Fruit fly (Drosophila melanogaster) whole organism, prepupa: ENCODE measurements around the gene CSN8.

Experiments used
- Blimp-1 ChIP-seq: fragments of 200-800 bp; sonication (Bioruptor generic); optimal IDR thresholded peaks from 3 replicates; lab custom pipeline; 2017; ENCODE audit warnings: missing biosample characterization, missing genetic modification characterization, mild to moderate bottlenecking, moderate library complexity, missing genetic modification reagents
- CG10669 ChIP-seq: fragments of 200-800 bp; sonication (Bioruptor generic); optimal IDR thresholded peaks from 3 replicates; lab custom pipeline; 2018; ENCODE audit warnings: missing biosample characterization, mild to moderate bottlenecking, missing genetic modification characterization, moderate library complexity
- CG11294 ChIP-seq: fragments of 200-800 bp; sonication (Bioruptor generic); IDR thresholded peaks from 2 replicates; pipeline ENCODE4 v1.3.6; 2022; ENCODE audit warnings: missing biosample characterization, missing genetic modification characterization
- CG11902 ChIP-seq: fragments of 200-800 bp; sonication (Bioruptor generic); optimal IDR thresholded peaks from 3 replicates; lab custom pipeline; 2016; ENCODE audit warnings: missing biosample characterization, missing genetic modification characterization
- CG15336 ChIP-seq: fragments of 200-800 bp; sonication (Bioruptor generic); IDR thresholded peaks from 2 replicates; pipeline ENCODE4 v1.3.6; 2022; ENCODE audit warnings: missing biosample characterization, missing genetic modification characterization
- CG1621 ChIP-seq: fragments of 200-800 bp; sonication (Bioruptor generic); optimal IDR thresholded peaks from 3 replicates; lab custom pipeline; 2018; ENCODE audit warnings: missing biosample characterization, mild to moderate bottlenecking, missing genetic modification characterization
- CG16779 ChIP-seq: fragments of 200-800 bp; sonication (Bioruptor generic); optimal IDR thresholded peaks from 3 replicates; lab custom pipeline; 2017; ENCODE audit warnings: missing biosample characterization, mild to moderate bottlenecking, missing genetic modification characterization
- CG3032 ChIP-seq: fragments of 200-800 bp; optimal IDR thresholded peaks from 2 replicates; lab custom pipeline; 2019; ENCODE audit warnings: missing biosample characterization, mild to moderate bottlenecking, missing genetic modification characterization, moderate library complexity
- CG31627 ChIP-seq: fragments of 200-800 bp; sonication (Bioruptor generic); optimal IDR thresholded peaks from 3 replicates; lab custom pipeline; 2016; ENCODE audit warnings: missing biosample characterization, missing genetic modification characterization
- CG32006 ChIP-seq: fragments of 200-800 bp; sonication (Bioruptor generic); optimal IDR thresholded peaks from 3 replicates; lab custom pipeline; 2017; ENCODE audit warnings: missing biosample characterization, mild to moderate bottlenecking, missing genetic modification characterization
- CG34406 ChIP-seq: fragments of 200-800 bp; sonication (Bioruptor generic); optimal IDR thresholded peaks from 3 replicates; lab custom pipeline; 2016; ENCODE audit warnings: missing biosample characterization, missing genetic modification characterization
- CG3919 ChIP-seq: fragments of 200-800 bp; sonication (Bioruptor generic); optimal IDR thresholded peaks from 3 replicates; lab custom pipeline; 2016; ENCODE audit warnings: missing biosample characterization, missing genetic modification characterization
- CG4318 ChIP-seq: fragments of 200-800 bp; sonication (Bioruptor generic); optimal IDR thresholded peaks from 3 replicates; lab custom pipeline; 2017; ENCODE audit warnings: missing biosample characterization, mild to moderate bottlenecking, missing genetic modification characterization
- CG6163 ChIP-seq: fragments of 200-800 bp; sonication (Bioruptor generic); IDR thresholded peaks from 3 replicates; pipeline ENCODE4 v1.3.6; 2022; ENCODE audit warnings: missing biosample characterization, missing genetic modification characterization
- CG6276 ChIP-seq: fragments of 200-800 bp; sonication (Bioruptor generic); optimal IDR thresholded peaks from 2 replicates; lab custom pipeline; 2017; ENCODE audit warnings: missing biosample characterization, mild to moderate bottlenecking, missing genetic modification characterization
- CG6808 ChIP-seq: fragments of 200-800 bp; sonication (Bioruptor generic); optimal IDR thresholded peaks from 3 replicates; lab custom pipeline; 2017; ENCODE audit warnings: missing biosample characterization, missing genetic modification characterization, mild to moderate bottlenecking, moderate library complexity, missing genetic modification reagents
- CG6854 ChIP-seq: fragments of 200-800 bp; sonication (Bioruptor generic); optimal IDR thresholded peaks from 2 replicates; lab custom pipeline; 2017; ENCODE audit warnings: missing biosample characterization, mild to moderate bottlenecking, missing genetic modification characterization
- CG7368 ChIP-seq: fragments of 200-800 bp; sonication (Bioruptor generic); optimal IDR thresholded peaks from 3 replicates; lab custom pipeline; 2016; ENCODE audit warnings: missing biosample characterization, missing genetic modification characterization
- CG8119 ChIP-seq: fragments of 200-800 bp; sonication (Bioruptor generic); IDR thresholded peaks from 3 replicates; pipeline ENCODE4 v1.3.6; 2022; ENCODE audit warnings: missing biosample characterization, missing genetic modification characterization
- CG8319 ChIP-seq: fragments of 200-800 bp; sonication (Bioruptor generic); optimal IDR thresholded peaks from 3 replicates; lab custom pipeline; 2016; ENCODE audit warnings: missing biosample characterization, missing genetic modification characterization
- CG8632 ChIP-seq: fragments of 200-800 bp; sonication (Bioruptor generic); optimal IDR thresholded peaks from 3 replicates; lab custom pipeline; 2016; ENCODE audit warnings: missing biosample characterization, missing genetic modification characterization
- CG9139 ChIP-seq: fragments of 200-800 bp; sonication (Bioruptor generic); optimal IDR thresholded peaks from 3 replicates; lab custom pipeline; 2017; ENCODE audit warnings: missing biosample characterization, mild to moderate bottlenecking, missing genetic modification characterization
- Eip78C ChIP-seq: fragments of 200-800 bp; sonication (Bioruptor generic); peaks from one replicate; lab custom pipeline; 2016; ENCODE audit warnings: missing biosample characterization, missing genetic modification characterization
- Eip93F ChIP-seq: fragments of 200-800 bp; sonication (Bioruptor generic); optimal IDR thresholded peaks from 2 replicates; lab custom pipeline; 2016; ENCODE audit warnings: missing biosample characterization, mild to moderate bottlenecking, missing genetic modification characterization
- Ets21C ChIP-seq: fragments of 200-800 bp; sonication (Bioruptor generic); optimal IDR thresholded peaks from 3 replicates; lab custom pipeline; 2016; ENCODE audit warnings: missing biosample characterization, missing genetic modification characterization
- Ets96B ChIP-seq: fragments of 200-800 bp; optimal IDR thresholded peaks from 2 replicates; lab custom pipeline; 2019; ENCODE audit warnings: missing biosample characterization, mild to moderate bottlenecking, missing genetic modification characterization, moderate library complexity
- Hr39 ChIP-seq: fragments of 200-800 bp; sonication (Bioruptor generic); optimal IDR thresholded peaks from 2 replicates; lab custom pipeline; 2016; ENCODE audit warnings: missing biosample characterization, missing genetic modification characterization
- Hr4 ChIP-seq: fragments of 200-800 bp; sonication (Bioruptor generic); optimal IDR thresholded peaks from 3 replicates; lab custom pipeline; 2016; ENCODE audit warnings: missing biosample characterization, missing genetic modification characterization
- Lpt ChIP-seq: fragments of 200-800 bp; sonication (Bioruptor generic); optimal IDR thresholded peaks from 3 replicates; lab custom pipeline; 2016; ENCODE audit warnings: missing biosample characterization, missing genetic modification characterization
- Met ChIP-seq: fragments of 200-800 bp; sonication (Bioruptor generic); optimal IDR thresholded peaks from 3 replicates; lab custom pipeline; 2016; ENCODE audit warnings: missing biosample characterization, missing genetic modification characterization
- OdsH ChIP-seq: fragments of 200-800 bp; sonication (Bioruptor generic); optimal IDR thresholded peaks from 3 replicates; lab custom pipeline; 2016; ENCODE audit warnings: missing biosample characterization, missing genetic modification characterization
- Smox ChIP-seq: fragments of 200-800 bp; sonication (Bioruptor generic); optimal IDR thresholded peaks from 3 replicates; lab custom pipeline; 2016; ENCODE audit warnings: missing biosample characterization, missing genetic modification characterization
- Sox102F ChIP-seq: fragments of 200-800 bp; sonication (Bioruptor generic); optimal IDR thresholded peaks from 2 replicates; lab custom pipeline; 2016; ENCODE audit warnings: missing biosample characterization, mild to moderate bottlenecking, missing genetic modification characterization
- Sox14 ChIP-seq: fragments of 200-800 bp; sonication (Bioruptor generic); optimal IDR thresholded peaks from 3 replicates; lab custom pipeline; 2016; ENCODE audit warnings: missing biosample characterization, missing genetic modification characterization
- acj6 ChIP-seq: fragments of 200-800 bp; sonication (Bioruptor generic); optimal IDR thresholded peaks from 3 replicates; lab custom pipeline; 2016; ENCODE audit warnings: missing biosample characterization, missing genetic modification characterization
- cyc ChIP-seq: fragments of 200-800 bp; sonication (Bioruptor generic); optimal IDR thresholded peaks from 3 replicates; lab custom pipeline; 2016; ENCODE audit warnings: missing biosample characterization, missing genetic modification characterization
- dac ChIP-seq: fragments of 200-800 bp; sonication (Bioruptor generic); optimal IDR thresholded peaks from 2 replicates; lab custom pipeline; 2017; ENCODE audit warnings: missing biosample characterization, mild to moderate bottlenecking, missing genetic modification characterization
- dsx ChIP-seq: fragments of 200-800 bp; optimal IDR thresholded peaks from 3 replicates; lab custom pipeline; 2019; ENCODE audit warnings: missing biosample characterization, mild to moderate bottlenecking, missing genetic modification characterization, moderate library complexity; ENCODE audit not compliant: poor library complexity, severe bottlenecking
- eg ChIP-seq: fragments of 200-800 bp; sonication (Bioruptor generic); IDR thresholded peaks from 3 replicates; pipeline ENCODE4 v1.3.6; 2022; ENCODE audit warnings: missing biosample characterization, missing genetic modification characterization
- esn ChIP-seq: fragments of 200-800 bp; sonication (Bioruptor generic); optimal IDR thresholded peaks from 2 replicates; lab custom pipeline; 2016; ENCODE audit warnings: missing biosample characterization, mild to moderate bottlenecking, missing genetic modification characterization, moderate library complexity
- fd59A ChIP-seq: fragments of 200-800 bp; sonication (Bioruptor generic); optimal IDR thresholded peaks from 2 replicates; lab custom pipeline; 2017; ENCODE audit warnings: missing biosample characterization, mild to moderate bottlenecking, missing genetic modification characterization, missing genetic modification reagents
- fd85E ChIP-seq: fragments of 200-800 bp; sonication (Bioruptor generic); optimal IDR thresholded peaks from 3 replicates; lab custom pipeline; 2016; ENCODE audit warnings: missing biosample characterization, missing genetic modification characterization
- fkh ChIP-seq: fragments of 200-800 bp; sonication (Bioruptor generic); optimal IDR thresholded peaks from 3 replicates; lab custom pipeline; 2017; ENCODE audit warnings: missing biosample characterization, mild to moderate bottlenecking, missing genetic modification characterization, moderate library complexity
- lz ChIP-seq: fragments of 200-800 bp; sonication (Bioruptor generic); optimal IDR thresholded peaks from 3 replicates; lab custom pipeline; 2016; ENCODE audit warnings: missing biosample characterization, missing genetic modification characterization
- net ChIP-seq: fragments of 200-800 bp; sonication (Bioruptor generic); optimal IDR thresholded peaks from 3 replicates; lab custom pipeline; 2016; ENCODE audit warnings: missing biosample characterization, missing genetic modification characterization
- pdm3 ChIP-seq: fragments of 200-800 bp; sonication (Bioruptor generic); optimal IDR thresholded peaks from 3 replicates; lab custom pipeline; 2016; ENCODE audit warnings: missing biosample characterization, missing genetic modification characterization
- salr ChIP-seq, 2 experiments: fragments of 200-800 bp; sonication (Bioruptor generic); optimal IDR thresholded peaks; 3 replicates each; lab custom pipeline; 2016 to 2018; ENCODE audit warnings: missing biosample characterization in 2 of 2, missing genetic modification characterization in 2 of 2, mild to moderate bottlenecking in 1 of 2
- spab ChIP-seq: fragments of 200-800 bp; sonication (Bioruptor generic); optimal IDR thresholded peaks from 2 replicates; lab custom pipeline; 2017; ENCODE audit warnings: missing biosample characterization, mild to moderate bottlenecking, missing genetic modification characterization, missing genetic modification reagents
- svp ChIP-seq: fragments of 200-800 bp; sonication (Bioruptor generic); peaks from one replicate; lab custom pipeline; 2016; ENCODE audit warnings: missing biosample characterization, missing genetic modification characterization
- vri ChIP-seq: fragments of 200-800 bp; sonication (Bioruptor generic); optimal IDR thresholded peaks from 3 replicates; lab custom pipeline; 2016; ENCODE audit warnings: missing biosample characterization, mild to moderate bottlenecking, missing genetic modification characterization

CSN8 gene

DNA sequence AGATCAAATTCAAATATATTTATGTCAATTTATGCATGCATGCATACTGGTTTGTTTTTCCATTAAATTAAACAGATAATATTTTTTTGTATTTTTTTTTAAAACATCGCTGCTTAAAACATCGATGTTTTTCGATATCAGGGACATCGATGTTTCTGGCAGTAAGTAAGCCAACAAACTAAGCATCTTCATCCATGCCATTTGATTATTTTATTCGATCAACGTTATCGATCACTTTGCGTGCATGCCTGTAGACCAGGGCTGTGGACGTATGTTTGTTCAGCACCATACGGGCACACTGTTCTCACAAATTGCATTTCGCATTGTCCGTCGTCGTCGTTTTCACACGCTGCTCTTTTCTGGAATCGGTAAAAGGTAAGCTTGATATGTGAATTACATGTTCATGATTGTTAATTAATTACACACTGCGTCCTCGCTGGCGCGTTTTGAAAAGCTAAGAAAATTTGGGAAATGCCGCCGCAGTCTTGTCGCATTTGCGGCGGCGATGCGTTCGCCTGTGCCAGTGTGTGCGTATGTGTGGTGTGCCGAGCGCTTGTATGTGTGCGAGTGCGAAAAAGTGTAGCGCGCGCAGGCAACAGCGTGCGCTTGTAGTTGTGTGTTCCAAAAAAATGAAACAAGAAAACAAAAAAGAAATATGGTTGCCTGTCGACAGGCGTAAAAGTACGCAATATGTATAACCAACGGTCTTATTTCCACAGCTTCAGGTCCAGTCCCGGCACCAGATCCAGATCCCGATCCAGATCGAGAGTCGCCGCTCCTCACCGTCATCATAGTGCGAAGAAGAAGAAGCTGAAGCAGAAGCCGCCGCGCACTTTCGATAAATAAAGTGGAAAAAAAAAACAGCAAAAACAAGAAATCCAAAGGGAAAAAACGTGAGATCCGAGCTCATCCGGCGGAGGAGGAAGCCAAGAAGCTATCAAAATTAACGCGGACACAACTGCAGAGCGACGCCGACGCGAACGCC is 38.9 kb downstream of the CSN8 start, which contains the start of gene emb:
Gene emb, plus strand, starts transcription at position 288 of the 985 bp plus-strand sequence.
- no peak for TF ChIP-seq CG3919 (GFP tag; lab: Kevin White, UChicago)
- peak; percentile 79 for TF ChIP-seq CG8119 (GFP tag; lab: Robert Waterston, UW)
- TF ChIP-seq Eip93F (GFP tag; lab: Kevin White, UChicago): no peak
- peak; percentile 37 for TF ChIP-seq Ets21C
- no peak for TF ChIP-seq CG16779 (tag; lab: Kevin White, UChicago)
- TF ChIP-seq dsx (GFP tag; lab: Kevin White, UChicago): peak; percentile 66
- no peak for TF ChIP-seq acj6 (GFP tag; lab: Kevin White, UChicago)
- no peak for TF ChIP-seq CG8632 (GFP tag; lab: Kevin White, UChicago)
- TF ChIP-seq eg: peak; percentile 76
- TF ChIP-seq Hr39: no peak
- TF ChIP-seq CG6854 (GFP tag; lab: Kevin White, UChicago): peak; percentile 69
- peak; percentile 70 for TF ChIP-seq Sox14 (GFP tag; lab: Kevin White, UChicago)
- TF ChIP-seq Ets96B (tag; lab: Kevin White, UChicago): peak; percentile 50
- peak; percentile 83 for TF ChIP-seq Eip78C
- TF ChIP-seq CG3032 (tag; lab: Kevin White, UChicago): peak; percentile 51
- TF ChIP-seq CG6808 (GFP tag; lab: Kevin White, UChicago): peak; percentile 76
- TF ChIP-seq Smox: no peak
- no peak for TF ChIP-seq CG8319 (GFP tag; lab: Kevin White, UChicago)
- TF ChIP-seq salr (GFP tag; optimal IDR thresholded peaks at IDR 0.05; lab: Kevin White, UChicago): no peak
- no peak for TF ChIP-seq Met (GFP tag; lab: Kevin White, UChicago)
- TF ChIP-seq CG6163 (GFP tag; lab: Robert Waterston, UW): peak; percentile 79
- TF ChIP-seq CG10669 (GFP tag; lab: Kevin White, UChicago): no peak
- TF ChIP-seq CG34406 (GFP tag; lab: Kevin White, UChicago): peak; percentile 51
- no peak for TF ChIP-seq CG7368 (GFP tag; lab: Kevin White, UChicago)
- no peak for TF ChIP-seq CG32006
- TF ChIP-seq CG6276 (GFP tag; lab: Kevin White, UChicago): no peak
- TF ChIP-seq CG11902: no peak
- peak; percentile 11 for TF ChIP-seq Blimp-1 (GFP tag; lab: Kevin White, UChicago)
- TF ChIP-seq svp (GFP tag; lab: Kevin White, UChicago): no peak
- peak; percentile 36 for TF ChIP-seq lz (GFP tag; lab: Kevin White, UChicago)
- no peak for TF ChIP-seq fd85E (GFP tag; lab: Kevin White, UChicago)
- peak; percentile 57 for TF ChIP-seq esn (GFP tag; lab: Kevin White, UChicago)
- peak; percentile 62 for TF ChIP-seq CG31627 (GFP tag; lab: Kevin White, UChicago)
- peak; percentile 37 for TF ChIP-seq cyc (GFP tag; lab: Kevin White, UChicago)
- no peak for TF ChIP-seq Lpt (GFP tag; lab: Kevin White, UChicago)
- TF ChIP-seq CG11294 (GFP tag; lab: Robert Waterston, UW): no peak
- no peak for TF ChIP-seq Hr4
- TF ChIP-seq Sox102F (GFP tag; lab: Kevin White, UChicago): no peak
- no peak for TF ChIP-seq CG9139 (GFP tag; lab: Kevin White, UChicago)
- no peak for TF ChIP-seq CG4318
- TF ChIP-seq fkh (GFP tag; lab: Kevin White, UChicago): peak; percentile 99
- TF ChIP-seq vri: no peak
- no peak for TF ChIP-seq net (GFP tag; lab: Kevin White, UChicago)
- TF ChIP-seq spab (GFP tag; lab: Kevin White, UChicago): no peak
- TF ChIP-seq fd59A (GFP tag; lab: Kevin White, UChicago): no peak
- TF ChIP-seq CG15336 (GFP tag; lab: Robert Waterston, UW): peak; percentile 62
- TF ChIP-seq CG1621 (tag; lab: Kevin White, UChicago): no peak
- TF ChIP-seq pdm3 (GFP tag; lab: Kevin White, UChicago): no peak
- no peak for TF ChIP-seq dac (GFP tag; lab: Kevin White, UChicago)
- peak; percentile 30 for TF ChIP-seq OdsH (GFP tag; lab: Kevin White, UChicago)
